Worm (Caenorhabditis elegans) whole organism, L3 larva: ENCODE results near the gene EEED8.15.

Source experiments
- R02D3.7 ChIP-seq: fragments of 150-350 bp; optimal IDR thresholded peaks from 2 replicates; lab custom pipeline; 2014; ENCODE audit warnings: missing biosample characterization, missing genetic modification characterization
- aly-2 ChIP-seq: fragments of 150-350 bp; optimal IDR thresholded peaks from 2 replicates; lab custom pipeline; 2014; ENCODE audit warnings: missing biosample characterization, missing genetic modification characterization
- ceh-28 ChIP-seq: fragments of 150-350 bp; optimal IDR thresholded peaks from 2 replicates; lab custom pipeline; 2014; ENCODE audit warnings: missing biosample characterization, missing genetic modification reagents, missing genetic modification characterization
- egl-27 ChIP-seq: sonication (generic microtip); optimal IDR thresholded peaks from 4 replicates; lab custom pipeline; 2017; ENCODE audit warnings: missing biosample characterization, missing genetic modification reagents, missing genetic modification characterization
- egl-5 ChIP-seq: fragments of 150-350 bp; optimal IDR thresholded peaks from 2 replicates; lab custom pipeline; 2017; ENCODE audit warnings: missing biosample characterization, missing genetic modification reagents, missing genetic modification characterization, inconsistent platforms
- elt-1 ChIP-seq: fragments of 150-350 bp; optimal IDR thresholded peaks from 2 replicates; lab custom pipeline; 2014; ENCODE audit warnings: missing biosample characterization, missing genetic modification characterization
- elt-3 ChIP-seq, 3 experiments: fragments of 150-350 bp in 1 of 3; sonication (generic microtip) in 2 of 3; optimal IDR thresholded peaks; 2 replicates in 2 of 3; 4 replicates in 1 of 3; lab custom pipeline; 2014 to 2017; ENCODE audit warnings: missing biosample characterization in 3 of 3, missing genetic modification characterization in 3 of 3
- eor-1 ChIP-seq, 2 experiments: fragments of 150-350 bp; optimal IDR thresholded peaks; 2 replicates each; lab custom pipeline; 2014 to 2018; ENCODE audit warnings: missing biosample characterization in 2 of 2, missing genetic modification characterization in 2 of 2
- fkh-10 ChIP-seq: sonication (generic microtip); optimal IDR thresholded peaks from 2 replicates; lab custom pipeline; 2017; ENCODE audit warnings: missing biosample characterization, missing genetic modification reagents, missing genetic modification characterization
- fkh-2 ChIP-seq: fragments of 150-350 bp; optimal IDR thresholded peaks from 2 replicates; lab custom pipeline; 2014; ENCODE audit warnings: missing biosample characterization, missing genetic modification reagents, missing genetic modification characterization
- hmg-11 ChIP-seq: sonication (generic microtip); optimal IDR thresholded peaks from 2 replicates; lab custom pipeline; 2016; ENCODE audit warnings: missing genetic modification characterization, missing compliant biosample characterization
- lin-39 ChIP-seq: fragments of 150-350 bp; optimal IDR thresholded peaks from 2 replicates; lab custom pipeline; 2018; ENCODE audit warnings: missing biosample characterization, missing genetic modification reagents, missing genetic modification characterization
- lsy-12 ChIP-seq: sonication (generic microtip); optimal IDR thresholded peaks from 2 replicates; lab custom pipeline; 2016; ENCODE audit warnings: mild to moderate bottlenecking, missing genetic modification characterization, missing compliant biosample characterization
- mml-1 ChIP-seq: fragments of 150-350 bp; sonication (generic microtip); optimal IDR thresholded peaks from 3 replicates; lab custom pipeline; 2014; ENCODE audit warnings: missing biosample characterization, missing genetic modification characterization
- nfya-1 ChIP-seq: sonication (generic microtip); optimal IDR thresholded peaks from 2 replicates; lab custom pipeline; 2017; ENCODE audit warnings: missing genetic modification characterization, mild to moderate bottlenecking, missing compliant biosample characterization, antibody characterized with exemption, moderate library complexity; ENCODE audit not compliant: insufficient read depth
- nhr-11 ChIP-seq: fragments of 150-350 bp; optimal IDR thresholded peaks from 2 replicates; lab custom pipeline; 2014; ENCODE audit warnings: missing biosample characterization, missing genetic modification characterization
- nhr-23 ChIP-seq: fragments of 150-350 bp; optimal IDR thresholded peaks from 2 replicates; lab custom pipeline; 2014; ENCODE audit warnings: missing biosample characterization, missing genetic modification reagents, missing genetic modification characterization
- nhr-25 ChIP-seq: sonication (generic microtip); optimal IDR thresholded peaks from 2 replicates; lab custom pipeline; 2017; ENCODE audit warnings: missing biosample characterization, missing genetic modification characterization
- nhr-28 ChIP-seq: fragments of 150-350 bp; optimal IDR thresholded peaks from 2 replicates; lab custom pipeline; 2014; ENCODE audit warnings: missing biosample characterization, missing genetic modification characterization
- nhr-67 ChIP-seq: fragments of 150-350 bp; optimal IDR thresholded peaks from 2 replicates; lab custom pipeline; 2014; ENCODE audit warnings: missing biosample characterization, missing genetic modification characterization
- nhr-77 ChIP-seq: fragments of 150-350 bp; optimal IDR thresholded peaks from 2 replicates; lab custom pipeline; 2014; ENCODE audit warnings: missing biosample characterization, missing genetic modification characterization
- pha-4 ChIP-seq: fragments of 150-350 bp; optimal IDR thresholded peaks from 2 replicates; lab custom pipeline; 2014; ENCODE audit warnings: missing biosample characterization, missing genetic modification reagents, missing genetic modification characterization
- pqm-1 ChIP-seq: fragments of 150-350 bp; optimal IDR thresholded peaks from 2 replicates; lab custom pipeline; 2017; ENCODE audit warnings: missing biosample characterization, missing genetic modification characterization, inconsistent platforms
- skn-1 ChIP-seq: fragments of 150-350 bp; optimal IDR thresholded peaks from 2 replicates; lab custom pipeline; 2014; ENCODE audit warnings: missing biosample characterization, missing genetic modification characterization
- snpc-4 ChIP-seq: fragments of 150-350 bp; optimal IDR thresholded peaks from 2 replicates; lab custom pipeline; 2014; ENCODE audit warnings: missing biosample characterization, missing genetic modification characterization
- tbx-2 ChIP-seq: sonication (generic microtip); optimal IDR thresholded peaks from 2 replicates; lab custom pipeline; 2016; ENCODE audit warnings: mild to moderate bottlenecking, missing genetic modification characterization, missing compliant biosample characterization
- unc-39 ChIP-seq: sonication (generic microtip); optimal IDR thresholded peaks from 4 replicates; lab custom pipeline; 2017; ENCODE audit warnings: missing biosample characterization, missing genetic modification characterization
- unc-62 ChIP-seq: fragments of 150-350 bp; sonication (generic microtip); optimal IDR thresholded peaks from 4 replicates; lab custom pipeline; 2014; ENCODE audit warnings: missing biosample characterization, missing genetic modification reagents, missing genetic modification characterization
- zag-1 ChIP-seq: fragments of 150-350 bp; optimal IDR thresholded peaks from 2 replicates; lab custom pipeline; 2014; ENCODE audit warnings: missing biosample characterization, missing genetic modification characterization
- ztf-11 ChIP-seq: fragments of 150-350 bp; optimal IDR thresholded peaks from 2 replicates; lab custom pipeline; 2014; ENCODE audit warnings: missing biosample characterization, missing genetic modification characterization
- ztf-4 ChIP-seq: fragments of 150-350 bp; optimal IDR thresholded peaks from 2 replicates; lab custom pipeline; 2014; ENCODE audit warnings: missing biosample characterization, missing genetic modification characterization

The EEED8.15 gene

ce11 chrII:5451278-5451677 lies 32.2 kb downstream of the EEED8.15 start:
- no peak for TF ChIP-seq hmg-11
- TF ChIP-seq skn-1 (tag; lab: Kevin White, UChicago): no peak
- TF ChIP-seq egl-5 (tag; lab: Kevin White, UChicago): no peak
- TF ChIP-seq R02D3.7 (tag; lab: Kevin White, UChicago): no peak
- no peak for TF ChIP-seq zag-1 (tag; lab: Kevin White, UChicago)
- TF ChIP-seq fkh-10 (GFP tag; lab: Kevin White, UChicago): no peak
- TF ChIP-seq eor-1 (tag; optimal IDR thresholded peaks at IDR 0.05; lab: Kevin White, UChicago): no peak
- TF ChIP-seq pha-4 (tag; lab: Kevin White, UChicago): no peak
- TF ChIP-seq nhr-67: no peak
- no peak for TF ChIP-seq fkh-2
- no peak for TF ChIP-seq elt-3 (tag; optimal IDR thresholded peaks at IDR 0.05; lab: Kevin White, UChicago)
- TF ChIP-seq lsy-12 (tag; lab: Kevin White, UChicago): no peak
- TF ChIP-seq unc-39 (tag; lab: Kevin White, UChicago): no peak
- TF ChIP-seq nhr-25 (tag; lab: Kevin White, UChicago): no peak
- TF ChIP-seq tbx-2 (tag; lab: Kevin White, UChicago): no peak
- TF ChIP-seq ceh-28: no peak
- TF ChIP-seq lin-39 (tag; lab: Kevin White, UChicago): no peak
- TF ChIP-seq, all 47 proteins: peak for 0

ce11 chrII:5453547-5453946 lies 34.5 kb downstream of the EEED8.15 start, which contains the start of gene dhs-5:
Gene dhs-5 (plus strand): TSS chrII:5453847.
- no peak for TF ChIP-seq elt-3 (tag; optimal IDR thresholded peaks at IDR 0.05; lab: Kevin White, UChicago)
- peak; percentile 1 for TF ChIP-seq nhr-23
- no peak for TF ChIP-seq R02D3.7 (tag; lab: Kevin White, UChicago)
- TF ChIP-seq elt-1 (tag; lab: Kevin White, UChicago): no peak
- TF ChIP-seq nfya-1 (tag; lab: Kevin White, UChicago): no peak
- TF ChIP-seq skn-1 (tag; lab: Kevin White, UChicago): no peak
- TF ChIP-seq nhr-28: no peak
- no peak for TF ChIP-seq nhr-77

- TF ChIP-seq nhr-28: no peak
Measured at ce11 chrII:5455650-5456355, 36.8 kb downstream of the EEED8.15 start, which contains the start of gene daz-1. Gene daz-1 (plus strand): TSS chrII:5456305.

ce11 chrII:5458683-5459410 lies 39.8 kb downstream of the EEED8.15 start:
- TF ChIP-seq elt-3 (tag; optimal IDR thresholded peaks at IDR 0.05; lab: Kevin White, UChicago) (peak in 1 of 3 experiments; percentile 16), nfya-1 (tag; lab: Kevin White, UChicago) (no peak)
- TF ChIP-seq, all 47 proteins: peak for 1

ce11 chrII:5459534-5459933 lies 40.5 kb downstream of the EEED8.15 start:
- TF ChIP-seq elt-3 (tag; optimal IDR thresholded peaks at IDR 0.05; lab: Kevin White, UChicago) (peak in 1 of 3 experiments; percentile 80), egl-27 (no peak), nhr-25 (tag; lab: Kevin White, UChicago) (peak; percentile 38), nhr-23 (peak; percentile 12), fkh-2 (no peak), nhr-11 (tag; lab: Kevin White, UChicago) (no peak)

ce11 chrII:5460911-5461310 lies 41.9 kb downstream of the EEED8.15 start:
- TF ChIP-seq eor-1 (tag; optimal IDR thresholded peaks at IDR 0.05; lab: Kevin White, UChicago) (no peak), ceh-28 (peak; percentile 47), pqm-1 (peak; percentile 22), lin-39 (tag; lab: Kevin White, UChicago) (no peak), tbx-2 (tag; lab: Kevin White, UChicago) (no peak), pha-4 (tag; lab: Kevin White, UChicago) (no peak)

ce11 chrII:5463692-5464300 lies 44.8 kb downstream of the EEED8.15 start:
- TF ChIP-seq lin-39 (tag; lab: Kevin White, UChicago) (peak; percentile 56), mml-1 (no peak), nfya-1 (tag; lab: Kevin White, UChicago) (peak; percentile 41), unc-62 (GFP tag; lab: Kevin White, UChicago) (peak; percentile 40), ztf-4 (tag; lab: Kevin White, UChicago) (no peak), ztf-11 (tag; lab: Kevin White, UChicago) (no peak), fkh-10 (GFP tag; lab: Kevin White, UChicago) (peak; percentile 58), nhr-25 (tag; lab: Kevin White, UChicago) (no peak), unc-39 (tag; lab: Kevin White, UChicago) (no peak), snpc-4 (tag; lab: Kevin White, UChicago) (no peak), aly-2 (no peak)
- TF ChIP-seq, all 47 proteins: peak for 4
